Worm (Caenorhabditis elegans): ENCODE data around the gene sas-1.

The sas-1 gene

DNA sequence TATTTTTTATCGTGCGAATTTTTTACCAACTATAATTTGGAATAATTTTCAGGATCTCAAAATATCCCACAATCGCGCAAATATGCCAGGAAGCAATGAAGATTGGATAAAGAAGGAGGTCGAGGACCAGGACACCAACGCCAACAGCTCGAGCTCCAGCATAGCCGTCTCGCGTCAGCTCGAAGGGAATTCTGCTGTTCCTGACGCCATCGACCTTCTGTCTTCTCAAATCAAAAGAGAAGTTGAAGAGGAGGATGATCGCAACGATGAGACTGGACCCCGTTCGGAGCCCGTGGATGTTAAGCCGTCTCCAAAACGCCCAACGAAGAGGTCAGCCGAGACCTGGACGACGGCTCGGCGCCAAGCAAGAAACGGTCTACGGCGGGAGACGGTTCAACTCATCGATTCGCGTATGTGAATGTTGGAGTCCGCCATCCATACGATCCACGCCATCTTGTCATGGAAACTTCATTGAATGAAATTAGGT is 47.1 kb downstream of the sas-1 start, which contains the start of gene Y111B2A.21:
TSS of gene Y111B2A.21 (plus strand) at position 51 of the 487 bp plus-strand sequence.
- TF ChIP-seq ZK546.5 (tag; optimal IDR thresholded peaks at IDR 0.05) (no peak), nhr-43 (tag; optimal IDR thresholded peaks at IDR 0.05; ENCODE audit: poor library complexity, severe bottlenecking) (no peak), egl-27 (tag; optimal IDR thresholded peaks at IDR 0.05) (no peak), snpc-4 (tag; optimal IDR thresholded peaks at IDR 0.05) (no peak), ceh-28 (tag; optimal IDR thresholded peaks at IDR 0.05) (no peak), nhr-12 (tag; optimal IDR thresholded peaks at IDR 0.05) (no peak), nhr-28 (tag; optimal IDR thresholded peaks at IDR 0.05) (no peak), eor-1 (tag; optimal IDR thresholded peaks at IDR 0.05) (no peak), skn-1 (tag; optimal IDR thresholded peaks at IDR 0.05) (no peak), lin-15B (tag; optimal IDR thresholded peaks at IDR 0.05) (no peak), fos-1 (tag; optimal IDR thresholded peaks at IDR 0.05) (no peak), ztf-4 (tag; optimal IDR thresholded peaks at IDR 0.05) (no peak), ceh-82 (tag; optimal IDR thresholded peaks at IDR 0.05) (no peak), elt-3 (tag; optimal IDR thresholded peaks at IDR 0.05) (no peak), nhr-76 (tag; optimal IDR thresholded peaks at IDR 0.05) (no peak), daf-12 (tag; optimal IDR thresholded peaks at IDR 0.05) (no peak), fkh-10 (GFP tag; optimal IDR thresholded peaks at IDR 0.05) (no peak), tbx-2 (tag; optimal IDR thresholded peaks at IDR 0.05) (no peak)

DNA sequence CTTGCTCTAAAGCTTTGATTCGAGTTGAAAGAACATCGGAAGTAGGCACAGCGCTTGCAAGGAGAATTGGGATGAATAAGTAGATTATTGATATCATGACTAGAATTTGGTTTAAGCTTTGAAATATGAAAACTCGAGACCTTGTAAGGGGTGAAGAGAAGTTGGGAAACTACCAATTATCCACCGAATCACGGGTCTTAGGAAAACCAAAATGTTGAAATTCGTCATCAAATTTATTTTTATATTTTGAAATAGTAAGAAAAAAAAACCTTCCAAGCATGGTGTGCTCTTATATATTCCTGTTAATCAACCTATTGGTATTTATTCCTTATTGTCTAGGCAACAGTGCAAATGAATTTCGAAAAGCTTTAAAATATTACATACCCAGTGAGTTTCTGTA is 51.5 kb downstream of the sas-1 start, which contains the start of the genes irld-60 and irld-20:
TSS of gene irld-60 (minus strand) at position 101 of the 400 bp plus-strand sequence.
TSS of gene irld-20 (plus strand) at position 279 of the 400 bp plus-strand sequence.
- TF ChIP-seq nhr-25 (tag; optimal IDR thresholded peaks at IDR 0.05) = no peak
- TF ChIP-seq mml-1 (tag; optimal IDR thresholded peaks at IDR 0.05) = no peak
- TF ChIP-seq nhr-237 (tag; optimal IDR thresholded peaks at IDR 0.05) = no peak
- TF ChIP-seq tbx-2 (tag; optimal IDR thresholded peaks at IDR 0.05) = no peak
- no peak for TF ChIP-seq egl-27 (tag; optimal IDR thresholded peaks at IDR 0.05)
- TF ChIP-seq zag-1 (tag; optimal IDR thresholded peaks at IDR 0.05) = no peak
- TF ChIP-seq pqm-1 (tag; optimal IDR thresholded peaks at IDR 0.05) = no peak
- no peak for TF ChIP-seq nfya-1 (tag; optimal IDR thresholded peaks at IDR 0.05; ENCODE audit: insufficient read depth)

DNA sequence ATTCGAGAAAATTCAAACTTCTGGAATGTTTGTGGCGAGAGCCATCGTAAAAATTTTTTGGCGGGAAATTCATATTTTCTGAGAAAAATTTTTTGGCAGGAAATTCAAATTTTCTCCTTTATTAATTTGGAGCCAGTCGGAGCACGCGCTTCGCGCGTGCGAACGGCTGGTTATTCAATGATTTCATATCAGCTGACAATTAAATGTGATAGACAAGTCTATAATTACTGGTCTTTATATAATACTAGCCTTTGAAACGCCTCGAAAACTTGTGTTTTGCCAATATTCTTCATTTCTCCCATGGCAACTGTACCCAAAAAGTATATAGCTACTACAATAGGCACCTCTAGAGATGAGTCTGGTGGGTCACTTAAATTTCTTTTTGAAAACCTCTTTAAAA is 55.8 kb downstream of the sas-1 start, which contains the start of gene srw-10:
TSS of gene srw-10 (plus strand) at position 301 of the 400 bp plus-strand sequence.
- TF ChIP-seq nhr-237 (tag; optimal IDR thresholded peaks at IDR 0.05) (no peak), ama-1 (optimal IDR thresholded peaks at IDR 0.05) (no peak), ztf-4 (tag; optimal IDR thresholded peaks at IDR 0.05) (no peak), nhr-23 (tag; optimal IDR thresholded peaks at IDR 0.05) (no peak), fkh-10 (GFP tag; optimal IDR thresholded peaks at IDR 0.05) (no peak), skn-1 (tag; optimal IDR thresholded peaks at IDR 0.05) (no peak), lin-39 (tag; optimal IDR thresholded peaks at IDR 0.05) (no peak), nhr-12 (tag; optimal IDR thresholded peaks at IDR 0.05) (no peak), snpc-4 (tag; optimal IDR thresholded peaks at IDR 0.05) (no peak), ceh-28 (tag; optimal IDR thresholded peaks at IDR 0.05) (no peak), unc-39 (tag; optimal IDR thresholded peaks at IDR 0.05) (no peak), pha-4 (tag; optimal IDR thresholded peaks at IDR 0.05) (no peak), fkh-2 (tag; optimal IDR thresholded peaks at IDR 0.05) (no peak), ZK546.5 (tag; optimal IDR thresholded peaks at IDR 0.05) (no peak), mml-1 (tag; optimal IDR thresholded peaks at IDR 0.05) (no peak), nhr-11 (tag; optimal IDR thresholded peaks at IDR 0.05) (no peak), fos-1 (tag; optimal IDR thresholded peaks at IDR 0.05) (no peak), eor-1 (tag; optimal IDR thresholded peaks at IDR 0.05) (no peak)

DNA sequence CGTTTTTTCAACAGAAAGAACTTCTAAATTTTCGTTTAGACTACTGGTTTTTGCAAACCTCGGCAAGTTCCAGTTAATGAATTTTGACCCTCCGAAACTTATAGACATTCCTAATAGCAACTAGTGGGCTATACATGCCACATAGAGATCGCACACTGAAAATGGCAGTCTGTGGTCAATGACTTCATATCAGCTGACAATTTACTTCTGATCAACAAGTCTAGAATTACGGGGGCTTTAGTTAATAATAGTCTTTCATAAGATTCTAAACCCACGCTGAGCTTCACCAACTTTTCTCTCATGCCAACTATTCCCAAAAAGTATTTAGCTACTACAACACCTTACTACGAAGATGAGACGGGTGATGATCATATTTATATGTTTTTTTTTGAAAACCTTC is 58.1 kb downstream of the sas-1 start, which contains the start of gene srw-9:
TSS of gene srw-9 (plus strand) at position 301 of the 400 bp plus-strand sequence.
- TF ChIP-seq lsy-12 (tag; optimal IDR thresholded peaks at IDR 0.05) (no peak), eor-1 (tag; optimal IDR thresholded peaks at IDR 0.05) (no peak), fkh-2 (tag; optimal IDR thresholded peaks at IDR 0.05) (no peak), pha-4 (tag; optimal IDR thresholded peaks at IDR 0.05) (no peak), nhr-67 (tag; optimal IDR thresholded peaks at IDR 0.05) (no peak), elt-1 (tag; optimal IDR thresholded peaks at IDR 0.05) (no peak), egl-27 (tag; optimal IDR thresholded peaks at IDR 0.05) (no peak), R02D3.7 (tag; optimal IDR thresholded peaks at IDR 0.05) (no peak), hmg-11 (tag; optimal IDR thresholded peaks at IDR 0.05) (no peak), snpc-4 (tag; optimal IDR thresholded peaks at IDR 0.05) (no peak), unc-62 (GFP tag; optimal IDR thresholded peaks at IDR 0.05) (no peak), fkh-10 (GFP tag; optimal IDR thresholded peaks at IDR 0.05) (no peak), nhr-76 (tag; optimal IDR thresholded peaks at IDR 0.05) (no peak), ztf-11 (tag; optimal IDR thresholded peaks at IDR 0.05) (no peak), ceh-16 (tag; optimal IDR thresholded peaks at IDR 0.05) (no peak), ceh-9 (tag; optimal IDR thresholded peaks at IDR 0.05) (no peak), egl-5 (tag; optimal IDR thresholded peaks at IDR 0.05) (no peak), nhr-28 (tag; optimal IDR thresholded peaks at IDR 0.05) (no peak), lin-39 (tag; optimal IDR thresholded peaks at IDR 0.05) (no peak)

All from whole organism, L3 larva.